Fruit fly (Drosophila melanogaster) whole organism, embryonic: ENCODE data around the gene CG6106.

Source experiments
- Atf3 ChIP-seq: fragments of 200-800 bp; sonication (Bioruptor generic); optimal IDR thresholded peaks from 3 replicates; lab custom pipeline; 2016; ENCODE audit warnings: missing biosample characterization, missing genetic modification characterization
- CG10274 ChIP-seq: fragments of 200-800 bp; sonication (Bioruptor generic); optimal IDR thresholded peaks from 3 replicates; lab custom pipeline; 2017; ENCODE audit warnings: missing biosample characterization, mild to moderate bottlenecking, missing genetic modification characterization
- CG10366 ChIP-seq: fragments of 200-800 bp; sonication (Bioruptor generic); IDR thresholded peaks from 2 replicates; pipeline ENCODE4 v1.3.6; 2022; ENCODE audit warnings: missing biosample characterization, missing genetic modification characterization
- CG11456 ChIP-seq: fragments of 200-800 bp; sonication (Bioruptor generic); IDR thresholded peaks from 3 replicates; pipeline ENCODE4 v1.3.6; 2022; ENCODE audit warnings: missing biosample characterization, missing genetic modification characterization
- CG14014 ChIP-seq: fragments of 200-800 bp; sonication (Bioruptor generic); IDR thresholded peaks from 2 replicates; pipeline ENCODE4 v1.3.6; 2022; ENCODE audit warnings: missing biosample characterization, missing genetic modification characterization
- CG14860 ChIP-seq: fragments of 200-800 bp; sonication (Bioruptor generic); IDR thresholded peaks from 3 replicates; pipeline ENCODE4 v1.3.6; 2022; ENCODE audit warnings: missing biosample characterization, missing genetic modification characterization; ENCODE audit not compliant: partially characterized antibody
- CG17829 ChIP-seq: fragments of 200-800 bp; optimal IDR thresholded peaks from 2 replicates; lab custom pipeline; 2019; ENCODE audit warnings: missing biosample characterization, mild to moderate bottlenecking, missing genetic modification characterization, moderate library complexity
- CG18476 ChIP-seq: fragments of 200-800 bp; sonication (Bioruptor generic); optimal IDR thresholded peaks from 2 replicates; lab custom pipeline; 2016; ENCODE audit warnings: missing biosample characterization, mild to moderate bottlenecking, missing genetic modification characterization
- CG2116 ChIP-seq: fragments of 200-800 bp; sonication (Bioruptor generic); optimal IDR thresholded peaks from 3 replicates; lab custom pipeline; 2018; ENCODE audit warnings: missing biosample characterization, mild to moderate bottlenecking, missing genetic modification characterization
- CG2202 ChIP-seq: fragments of 200-800 bp; sonication (Bioruptor generic); optimal IDR thresholded peaks from 2 replicates; lab custom pipeline; 2018; ENCODE audit warnings: missing biosample characterization, mild to moderate bottlenecking, missing genetic modification characterization
- CG31224 ChIP-seq: fragments of 200-800 bp; sonication (Bioruptor generic); IDR thresholded peaks from 2 replicates; pipeline ENCODE4 v1.3.6; 2022; ENCODE audit warnings: missing biosample characterization, missing genetic modification characterization
- CG32772 ChIP-seq: fragments of 200-800 bp; sonication (Bioruptor generic); IDR thresholded peaks from 2 replicates; pipeline ENCODE4 v1.3.6; 2022; ENCODE audit warnings: missing biosample characterization, missing genetic modification characterization
- CG43689 ChIP-seq: fragments of 200-800 bp; sonication (Bioruptor generic); IDR thresholded peaks from 2 replicates; pipeline ENCODE4 v1.3.6; 2022; ENCODE audit warnings: missing biosample characterization, missing genetic modification characterization
- CG4820 ChIP-seq: fragments of 200-800 bp; sonication (Bioruptor generic); optimal IDR thresholded peaks from 3 replicates; lab custom pipeline; 2016; ENCODE audit warnings: missing biosample characterization, missing genetic modification characterization
- CG6272 ChIP-seq: fragments of 200-800 bp; sonication (Bioruptor generic); IDR thresholded peaks from 2 replicates; pipeline ENCODE4 v1.3.6; 2022; ENCODE audit warnings: missing biosample characterization, missing genetic modification characterization
- CG6654 ChIP-seq: fragments of 200-800 bp; sonication (Bioruptor generic); optimal IDR thresholded peaks from 2 replicates; lab custom pipeline; 2017; ENCODE audit warnings: missing biosample characterization, mild to moderate bottlenecking, missing genetic modification characterization
- CG6765 ChIP-seq: fragments of 200-800 bp; sonication (Bioruptor generic); optimal IDR thresholded peaks from 3 replicates; lab custom pipeline; 2017; ENCODE audit warnings: missing biosample characterization, mild to moderate bottlenecking, missing genetic modification characterization
- CG7745 ChIP-seq: fragments of 200-800 bp; sonication (Bioruptor generic); optimal IDR thresholded peaks from 2 replicates; lab custom pipeline; 2018; ENCODE audit warnings: missing biosample characterization, mild to moderate bottlenecking, missing genetic modification characterization, moderate library complexity
- CG7786 ChIP-seq: fragments of 200-800 bp; sonication (Bioruptor generic); optimal IDR thresholded peaks from 2 replicates; lab custom pipeline; 2016; ENCODE audit warnings: missing biosample characterization, missing genetic modification characterization
- CG7928 ChIP-seq: fragments of 200-800 bp; sonication (Bioruptor generic); optimal IDR thresholded peaks from 2 replicates; lab custom pipeline; 2017; ENCODE audit warnings: missing biosample characterization, mild to moderate bottlenecking, missing genetic modification characterization
- CG7963 ChIP-seq: fragments of 200-800 bp; sonication (Bioruptor generic); IDR thresholded peaks from 3 replicates; pipeline ENCODE4 v1.3.6; 2022; ENCODE audit warnings: missing biosample characterization, missing genetic modification characterization; ENCODE audit not compliant: partially characterized antibody
- CG9437 ChIP-seq: fragments of 200-800 bp; sonication (Bioruptor generic); optimal IDR thresholded peaks from 2 replicates; lab custom pipeline; 2018; ENCODE audit warnings: missing biosample characterization, mild to moderate bottlenecking, missing genetic modification characterization
- Dip2 ChIP-seq: fragments of 200-800 bp; sonication (Bioruptor generic); IDR thresholded peaks from 2 replicates; pipeline ENCODE4 v1.3.6; 2022; ENCODE audit warnings: missing biosample characterization, missing genetic modification characterization
- Dll ChIP-seq: fragments of 200-800 bp; sonication (Bioruptor generic); IDR thresholded peaks from 4 replicates; pipeline ENCODE4 v1.3.6; 2022; ENCODE audit warnings: missing biosample characterization, missing genetic modification characterization; ENCODE audit not compliant: partially characterized antibody
- Dref ChIP-seq: fragments of 200-800 bp; sonication (Bioruptor generic); IDR thresholded peaks from 2 replicates; pipeline ENCODE4 v1.3.6; 2022; ENCODE audit warnings: missing biosample characterization, missing genetic modification characterization
- ERR ChIP-seq: fragments of 200-800 bp; sonication (Bioruptor generic); optimal IDR thresholded peaks from 2 replicates; lab custom pipeline; 2016; ENCODE audit warnings: missing biosample characterization, missing genetic modification characterization
- H15 ChIP-seq: fragments of 200-800 bp; sonication (Bioruptor generic); IDR thresholded peaks from 3 replicates; pipeline ENCODE4 v1.3.6; 2022; ENCODE audit warnings: missing biosample characterization, missing genetic modification characterization
- H2.0 ChIP-seq: fragments of 200-800 bp; sonication (Bioruptor generic); IDR thresholded peaks from 2 replicates; pipeline ENCODE4 v1.3.6; 2022; ENCODE audit warnings: missing biosample characterization, missing genetic modification characterization
- Meics ChIP-seq: fragments of 200-800 bp; sonication (Bioruptor generic); optimal IDR thresholded peaks from 2 replicates; lab custom pipeline; 2017; ENCODE audit warnings: missing biosample characterization, mild to moderate bottlenecking, missing genetic modification characterization
- Mes4 ChIP-seq: fragments of 200-800 bp; sonication (Bioruptor generic); optimal IDR thresholded peaks from 2 replicates; lab custom pipeline; 2016; ENCODE audit warnings: missing biosample characterization, missing genetic modification characterization
- Nf-YA ChIP-seq: fragments of 200-800 bp; sonication (Bioruptor generic); IDR thresholded peaks from 2 replicates; pipeline ENCODE4 v1.3.6; 2022; ENCODE audit warnings: missing biosample characterization, missing genetic modification characterization
- Oli ChIP-seq: fragments of 200-800 bp; sonication (Bioruptor generic); optimal IDR thresholded peaks from 2 replicates; lab custom pipeline; 2018; ENCODE audit warnings: missing biosample characterization, mild to moderate bottlenecking, missing genetic modification characterization, moderate library complexity
- Rx ChIP-seq: fragments of 200-800 bp; sonication (Bioruptor generic); IDR thresholded peaks from 2 replicates; pipeline ENCODE4 v1.3.6; 2022; ENCODE audit warnings: missing biosample characterization, missing genetic modification characterization
- bcd ChIP-seq: fragments of 200-800 bp; sonication (Bioruptor generic); optimal IDR thresholded peaks from 2 replicates; lab custom pipeline; 2017; ENCODE audit warnings: missing biosample characterization, mild to moderate bottlenecking, missing genetic modification characterization
- chinmo ChIP-seq: fragments of 200-800 bp; sonication (Bioruptor generic); IDR thresholded peaks from 4 replicates; pipeline ENCODE4 v1.3.6; 2022; ENCODE audit warnings: missing biosample characterization, missing genetic modification characterization; ENCODE audit not compliant: partially characterized antibody
- crc ChIP-seq: fragments of 200-800 bp; sonication (Bioruptor generic); optimal IDR thresholded peaks from 2 replicates; lab custom pipeline; 2016; ENCODE audit warnings: missing biosample characterization, missing genetic modification characterization
- crol ChIP-seq: fragments of 200-800 bp; sonication (Bioruptor generic); IDR thresholded peaks from 2 replicates; pipeline ENCODE4 v1.3.6; 2022; ENCODE audit warnings: missing biosample characterization, missing genetic modification characterization
- cwo ChIP-seq: fragments of 200-800 bp; sonication (Bioruptor generic); optimal IDR thresholded peaks from 3 replicates; lab custom pipeline; 2017; ENCODE audit warnings: missing biosample characterization, missing genetic modification characterization, mild to moderate bottlenecking, moderate library complexity, missing genetic modification reagents
- dati ChIP-seq: fragments of 200-800 bp; sonication (Bioruptor generic); IDR thresholded peaks from 2 replicates; pipeline ENCODE4 v1.3.6; 2022; ENCODE audit warnings: missing biosample characterization, missing genetic modification characterization
- disco-r ChIP-seq: fragments of 200-800 bp; sonication (Bioruptor generic); optimal IDR thresholded peaks from 2 replicates; lab custom pipeline; 2016; ENCODE audit warnings: missing biosample characterization, missing genetic modification characterization
- fu2 ChIP-seq: fragments of 200-800 bp; sonication (Bioruptor generic); optimal IDR thresholded peaks from 2 replicates; lab custom pipeline; 2016; ENCODE audit warnings: missing biosample characterization, missing genetic modification characterization
- gro ChIP-seq: fragments of 200-800 bp; sonication (Bioruptor generic); optimal IDR thresholded peaks from 2 replicates; lab custom pipeline; 2016; ENCODE audit warnings: missing biosample characterization, missing genetic modification characterization
- gsb ChIP-seq: fragments of 200-800 bp; sonication (Bioruptor generic); IDR thresholded peaks from 2 replicates; pipeline ENCODE4 v1.3.6; 2022; ENCODE audit warnings: missing biosample characterization, missing genetic modification characterization
- jing ChIP-seq: fragments of 200-800 bp; sonication (Bioruptor generic); optimal IDR thresholded peaks from 2 replicates; lab custom pipeline; 2018; ENCODE audit warnings: missing biosample characterization, mild to moderate bottlenecking, missing genetic modification characterization
- knrl ChIP-seq: fragments of 200-800 bp; sonication (Bioruptor generic); IDR thresholded peaks from 3 replicates; pipeline ENCODE4 v1.3.6; 2022; ENCODE audit warnings: missing biosample characterization, missing genetic modification characterization; ENCODE audit not compliant: partially characterized antibody
- nerfin-2 ChIP-seq: fragments of 200-800 bp; sonication (Bioruptor generic); IDR thresholded peaks from 2 replicates; pipeline ENCODE4 v1.3.6; 2022; ENCODE audit warnings: missing biosample characterization, missing genetic modification characterization; ENCODE audit not compliant: partially characterized antibody
- onecut ChIP-seq: fragments of 200-800 bp; sonication (Bioruptor generic); IDR thresholded peaks from 2 replicates; pipeline ENCODE4 v1.3.6; 2022; ENCODE audit warnings: missing biosample characterization, missing genetic modification characterization
- otp ChIP-seq: fragments of 200-800 bp; sonication (Bioruptor generic); IDR thresholded peaks from 3 replicates; pipeline ENCODE4, ENCODE4 v1.3.6; 2022; ENCODE audit warnings: missing biosample characterization, missing genetic modification characterization
- phol ChIP-seq: fragments of 200-800 bp; sonication (Bioruptor generic); optimal IDR thresholded peaks from 3 replicates; lab custom pipeline; 2018; ENCODE audit warnings: missing biosample characterization, mild to moderate bottlenecking, missing genetic modification characterization, moderate library complexity
- psq ChIP-seq: fragments of 200-800 bp; sonication (Bioruptor generic); optimal IDR thresholded peaks from 2 replicates; lab custom pipeline; 2017; ENCODE audit warnings: missing biosample characterization, missing genetic modification characterization
- ssp ChIP-seq: fragments of 200-800 bp; sonication (Bioruptor generic); IDR thresholded peaks from 2 replicates; pipeline ENCODE4 v1.3.6; 2022; ENCODE audit warnings: missing biosample characterization, missing genetic modification characterization
- tna ChIP-seq: fragments of 200-800 bp; sonication (Bioruptor generic); IDR thresholded peaks from 2 replicates; pipeline ENCODE4 v1.3.6; 2022; ENCODE audit warnings: missing biosample characterization, missing genetic modification characterization; ENCODE audit not compliant: partially characterized antibody
- zen ChIP-seq: fragments of 200-800 bp; sonication (Bioruptor generic); optimal IDR thresholded peaks from 3 replicates; lab custom pipeline; 2018; ENCODE audit warnings: missing biosample characterization, mild to moderate bottlenecking, missing genetic modification characterization, moderate library complexity

The CG6106 gene

DNA sequence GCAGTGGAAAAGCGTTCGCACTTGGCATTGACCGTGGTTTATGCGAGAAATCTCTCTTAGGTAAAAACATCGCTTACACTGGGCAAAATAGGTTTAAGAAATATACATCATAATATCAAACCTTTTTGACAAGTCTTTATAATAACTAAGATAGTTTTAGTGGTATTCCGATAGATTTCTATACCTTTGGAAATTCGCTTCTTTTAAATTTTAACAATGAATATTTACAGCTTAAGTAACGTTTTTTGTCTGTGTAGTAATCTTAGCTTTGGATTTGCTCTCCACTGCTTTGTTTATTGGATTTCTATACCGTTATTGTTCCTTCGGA is 48.7 kb downstream of the CG6106 start (continued):
- no peak for TF ChIP-seq Dll
- TF ChIP-seq Rx (GFP tag; lab: Robert Waterston, UW) = no peak
- TF ChIP-seq CG7928 = no peak
- TF ChIP-seq Nf-YA (GFP tag; lab: Robert Waterston, UW) = no peak
- no peak for TF ChIP-seq CG6654 (GFP tag; lab: Kevin White, UChicago)
- no peak for TF ChIP-seq knrl (GFP tag; lab: Robert Waterston, UW)
- TF ChIP-seq CG6272 (GFP tag; lab: Robert Waterston, UW) = no peak
- TF ChIP-seq ssp (GFP tag; lab: Robert Waterston, UW) = no peak
- TF ChIP-seq CG17829 (tag; lab: Kevin White, UChicago) = no peak
- no peak for TF ChIP-seq Dip2
- no peak for TF ChIP-seq zen (tag; lab: Kevin White, UChicago)
- TF ChIP-seq CG7963 (GFP tag; lab: Robert Waterston, UW) = no peak
- no peak for TF ChIP-seq gro
- no peak for TF ChIP-seq CG10366 (GFP tag; lab: Robert Waterston, UW)
- peak; percentile 16 for TF ChIP-seq ERR
- TF ChIP-seq CG7786 = no peak
- no peak for TF ChIP-seq disco-r (GFP tag; lab: Kevin White, UChicago)
- peak; percentile 4 for TF ChIP-seq CG2116 (GFP tag; lab: Kevin White, UChicago)
- TF ChIP-seq tna (GFP tag; lab: Robert Waterston, UW) = no peak
- no peak for TF ChIP-seq crc
- TF ChIP-seq crol (GFP tag; lab: Robert Waterston, UW) = no peak
- TF ChIP-seq CG11456 = no peak
- no peak for TF ChIP-seq CG4820 (GFP tag; lab: Kevin White, UChicago)
- no peak for TF ChIP-seq CG14014 (GFP tag; lab: Robert Waterston, UW)
- TF ChIP-seq H2.0 (GFP tag; lab: Robert Waterston, UW) = no peak
- no peak for TF ChIP-seq Atf3 (GFP tag; lab: Kevin White, UChicago)
- no peak for TF ChIP-seq CG43689
- no peak for TF ChIP-seq nerfin-2 (GFP tag; lab: Robert Waterston, UW)
- TF ChIP-seq CG18476 = no peak
- no peak for TF ChIP-seq psq (GFP tag; lab: Kevin White, UChicago)
- no peak for TF ChIP-seq otp (GFP tag; lab: Robert Waterston, UW)
- TF ChIP-seq CG10274 (GFP tag; lab: Kevin White, UChicago) = no peak
- TF ChIP-seq fu2 = no peak
- no peak for TF ChIP-seq Mes4
- no peak for TF ChIP-seq CG2202 (tag; lab: Kevin White, UChicago)
- peak; percentile 2 for TF ChIP-seq bcd
- TF ChIP-seq CG31224 (GFP tag; lab: Robert Waterston, UW) = no peak
- no peak for TF ChIP-seq H15 (GFP tag; lab: Robert Waterston, UW)
- no peak for TF ChIP-seq dati (GFP tag; lab: Robert Waterston, UW)
- TF ChIP-seq CG6765 (GFP tag; lab: Kevin White, UChicago) = no peak
- no peak for TF ChIP-seq onecut (GFP tag; lab: Robert Waterston, UW)
- TF ChIP-seq phol (tag; lab: Kevin White, UChicago) = no peak
- TF ChIP-seq CG9437 = no peak
- TF ChIP-seq cwo = no peak
- TF ChIP-seq chinmo (GFP tag; lab: Robert Waterston, UW) = no peak
- no peak for TF ChIP-seq Oli (tag; lab: Kevin White, UChicago)
- TF ChIP-seq gsb = no peak
- TF ChIP-seq CG7745 = no peak
- TF ChIP-seq CG14860 (GFP tag; lab: Robert Waterston, UW) = no peak
- TF ChIP-seq CG32772 (GFP tag; lab: Robert Waterston, UW) = no peak
- no peak for TF ChIP-seq Meics (GFP tag; lab: Kevin White, UChicago)
- TF ChIP-seq Dref (GFP tag; lab: Robert Waterston, UW) = no peak
- no peak for TF ChIP-seq jing (GFP tag; lab: Kevin White, UChicago)
